Fruit fly (Drosophila melanogaster): Measurements from ENCODE around the gene glec.
A peak's percentile ranks its signal among the peaks of the same experiment; 100 is the strongest.

The glec gene

DNA sequence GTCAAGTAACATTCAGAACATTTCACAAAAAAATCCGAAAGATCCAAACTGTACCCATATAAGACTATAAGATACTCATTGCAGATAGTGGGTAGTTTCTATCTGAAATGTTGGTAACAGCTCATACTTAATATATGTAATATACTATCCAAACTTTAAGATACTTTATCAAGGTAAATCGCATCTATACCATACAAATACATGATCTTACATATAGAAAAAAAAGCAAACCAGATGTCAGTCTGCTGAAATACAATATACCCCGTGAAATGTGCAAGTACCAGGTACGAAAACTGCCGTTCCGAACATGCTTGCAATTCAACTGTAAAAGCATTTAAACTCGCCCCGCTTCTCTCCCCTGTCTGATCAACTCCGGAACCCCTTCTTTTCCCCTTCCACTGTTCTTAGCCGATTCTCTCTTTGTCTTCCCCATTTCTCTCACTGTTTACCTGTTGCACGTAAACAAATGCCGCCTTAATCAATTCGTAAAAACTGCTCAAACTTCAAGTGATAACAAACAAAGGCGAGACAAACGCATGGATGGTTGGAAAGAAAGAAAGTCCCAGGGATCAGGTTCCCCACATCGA lies 28.5 kb downstream of the glec start:
- no peak for TF ChIP-seq Myc (optimal IDR thresholded peaks at IDR 0.05)
- peak; percentile 1 for TF ChIP-seq Hnf4 (GFP tag; optimal IDR thresholded peaks at IDR 0.05)
- no peak for TF ChIP-seq jim (GFP tag; optimal IDR thresholded peaks at IDR 0.05)
- TF ChIP-seq N (GFP tag; optimal IDR thresholded peaks at IDR 0.05) = no peak
- no peak for TF ChIP-seq sage (GFP tag; optimal IDR thresholded peaks at IDR 0.05)
- peak; percentile 50 for TF ChIP-seq pan (optimal IDR thresholded peaks at IDR 0.05)
- TF ChIP-seq CrebA (GFP tag; optimal IDR thresholded peaks at IDR 0.05; ENCODE audit: borderline replicate concordance) = no peak
- peak; percentile 57 for TF ChIP-seq woc (GFP tag; optimal IDR thresholded peaks at IDR 0.05)
- peak in 1 of 2 experiments; percentile 51 for TF ChIP-seq foxo (GFP tag; optimal IDR thresholded peaks at IDR 0.05)
- no peak for TF ChIP-seq tai (GFP tag; optimal IDR thresholded peaks at IDR 0.05)
- no peak for TF ChIP-seq usp (GFP tag; optimal IDR thresholded peaks at IDR 0.05)
- peak; percentile 49 for TF ChIP-seq ey (GFP tag; optimal IDR thresholded peaks at IDR 0.05)
- no peak for TF ChIP-seq CG9705 (GFP tag; optimal IDR thresholded peaks at IDR 0.05)
- TF ChIP-seq HLH106 (tag; optimal IDR thresholded peaks at IDR 0.05) = peak; percentile 48
- no peak for TF ChIP-seq Abd-B (GFP tag; optimal IDR thresholded peaks at IDR 0.05)
- TF ChIP-seq fru (GFP tag; optimal IDR thresholded peaks at IDR 0.05) = peak; percentile 41
- peak; percentile 58 for TF ChIP-seq OdsH (GFP tag; optimal IDR thresholded peaks at IDR 0.05)
- TF ChIP-seq psq (GFP tag; optimal IDR thresholded peaks at IDR 0.05) = peak; percentile 56
- TF ChIP-seq rgr (GFP tag; optimal IDR thresholded peaks at IDR 0.05) = peak; percentile 54
- TF ChIP-seq Rel (GFP tag; optimal IDR thresholded peaks at IDR 0.05) = no peak
- TF ChIP-seq Rel (tag; optimal IDR thresholded peaks at IDR 0.05) = peak; percentile 37
- no peak for TF ChIP-seq sv (GFP tag; optimal IDR thresholded peaks at IDR 0.05)
- peak; percentile 23 for TF ChIP-seq Sp1 (GFP tag; optimal IDR thresholded peaks at IDR 0.05)
- TF ChIP-seq GATAd (GFP tag; optimal IDR thresholded peaks at IDR 0.05) = no peak
- TF ChIP-seq CG32264 (GFP tag; optimal IDR thresholded peaks at IDR 0.05) = no peak
- peak; percentile 71 for TF ChIP-seq h (GFP tag; optimal IDR thresholded peaks at IDR 0.05)
- no peak for TF ChIP-seq Vsx2 (GFP tag; optimal IDR thresholded peaks at IDR 0.05; ENCODE audit: partially characterized antibody)
- no peak for TF ChIP-seq Hr83 (GFP tag; optimal IDR thresholded peaks at IDR 0.05; ENCODE audit: poor library complexity, severe bottlenecking)
- TF ChIP-seq br (GFP tag; optimal IDR thresholded peaks at IDR 0.05) = peak; percentile 24
- peak; percentile 15 for TF ChIP-seq dmrt93B (GFP tag; optimal IDR thresholded peaks at IDR 0.05)

DNA sequence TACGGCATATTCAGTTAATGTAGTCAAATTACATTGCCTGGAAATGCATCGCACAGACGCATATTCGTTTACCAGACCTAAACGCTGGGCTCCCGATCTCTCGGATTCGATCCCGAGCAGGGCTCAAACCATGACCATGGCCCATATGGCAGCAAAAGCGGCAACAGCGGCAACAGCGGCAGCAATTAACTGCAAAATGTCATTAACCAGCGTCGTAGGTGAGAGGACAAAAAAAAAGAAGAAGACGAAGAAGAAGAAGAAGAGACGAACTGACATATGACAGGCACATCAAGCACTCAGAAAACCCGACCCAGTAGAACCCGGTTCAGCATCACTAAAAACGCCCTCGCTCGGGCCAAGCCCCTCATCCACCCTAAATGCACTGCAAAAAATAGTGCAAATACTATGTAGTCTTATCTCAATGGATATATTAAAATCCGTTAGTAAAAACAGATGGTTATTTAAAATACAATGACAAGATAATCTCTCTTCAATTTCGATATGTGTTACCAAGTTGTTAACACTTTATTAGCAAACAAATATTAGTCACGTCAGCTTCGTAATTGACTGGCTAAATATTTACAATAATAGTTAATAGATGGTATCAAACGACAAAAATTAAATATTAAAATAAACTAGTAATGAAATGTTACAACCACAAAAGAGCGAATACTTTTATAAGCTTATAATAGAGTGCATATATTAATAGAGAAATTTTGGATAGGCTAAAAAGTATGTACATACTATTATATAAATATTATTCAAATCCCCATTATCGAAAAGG lies 30.1 kb downstream of the glec start:
- TF ChIP-seq br (GFP tag; optimal IDR thresholded peaks at IDR 0.05) (no peak), h (GFP tag; optimal IDR thresholded peaks at IDR 0.05) (peak; percentile 0), Sp1 (GFP tag; optimal IDR thresholded peaks at IDR 0.05) (peak; percentile 1)

DNA sequence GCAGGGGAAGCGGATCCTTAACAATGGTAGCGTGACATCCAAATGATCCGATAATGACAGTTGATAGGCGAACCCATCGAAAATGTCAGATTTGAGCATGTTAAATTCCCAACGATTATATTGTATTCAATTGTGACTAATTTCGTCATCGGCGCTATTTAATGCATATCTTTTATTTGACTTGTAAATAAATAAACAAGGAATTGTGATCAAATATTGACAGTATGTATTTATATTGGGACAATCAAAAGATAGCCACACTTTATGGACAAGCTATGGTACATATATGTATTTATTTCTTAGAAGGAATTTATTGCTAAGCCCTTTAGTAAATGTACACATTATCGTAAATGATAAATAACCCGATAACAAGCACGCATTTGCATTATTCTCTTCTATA lies 30.9 kb downstream of the glec start:
- TF ChIP-seq Sp1 (GFP tag; optimal IDR thresholded peaks at IDR 0.05) = peak; percentile 16
- TF ChIP-seq jim (GFP tag; optimal IDR thresholded peaks at IDR 0.05) = no peak
- peak; percentile 3 for TF ChIP-seq tai (GFP tag; optimal IDR thresholded peaks at IDR 0.05)

DNA sequence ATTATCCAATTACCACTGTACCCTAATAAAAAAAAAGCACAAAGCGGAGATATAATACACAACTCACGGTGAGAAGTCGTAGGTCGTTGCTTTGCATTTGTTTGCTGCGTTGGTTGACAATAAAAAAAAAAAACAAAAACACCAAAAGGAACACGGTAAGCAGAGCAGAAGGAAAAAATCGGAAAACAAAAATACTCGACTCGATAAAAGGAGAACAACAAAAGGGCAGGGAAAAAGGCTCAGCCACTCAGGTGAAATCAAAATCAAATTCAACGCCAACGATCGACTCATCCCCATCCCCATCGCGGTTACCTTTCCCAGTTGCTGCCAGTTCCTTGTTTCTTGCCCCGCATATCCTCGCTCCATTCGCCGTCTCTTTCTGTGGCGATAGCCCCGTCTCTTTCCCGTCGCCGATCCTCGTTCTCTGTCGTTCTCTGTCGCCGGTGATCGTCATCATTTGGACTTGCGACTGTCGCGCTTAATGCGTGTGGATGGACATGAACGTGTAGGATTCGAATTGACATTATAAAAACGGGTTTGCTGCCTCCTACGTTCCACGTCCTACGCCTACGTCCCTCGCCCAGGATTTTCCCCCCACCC lies 31.6 kb downstream of the glec start:
- peak in 1 of 2 experiments; percentile 10 for TF ChIP-seq foxo (GFP tag; optimal IDR thresholded peaks at IDR 0.05)
- peak; percentile 24 for TF ChIP-seq dmrt93B (GFP tag; optimal IDR thresholded peaks at IDR 0.05)
- TF ChIP-seq psq (GFP tag; optimal IDR thresholded peaks at IDR 0.05) = peak; percentile 38
- TF ChIP-seq dl (GFP tag; optimal IDR thresholded peaks at IDR 0.05; ENCODE audit: insufficient read depth in 1 of 2, partially characterized antibody in 2 of 2) = no peak
- TF ChIP-seq Rel (GFP tag; optimal IDR thresholded peaks at IDR 0.05) = no peak
- TF ChIP-seq Rel (tag; optimal IDR thresholded peaks at IDR 0.05) = no peak
- peak; percentile 33 for TF ChIP-seq Dif (GFP tag; optimal IDR thresholded peaks at IDR 0.05; ENCODE audit: partially characterized antibody)
- peak; percentile 13 for TF ChIP-seq woc (GFP tag; optimal IDR thresholded peaks at IDR 0.05)

Data from whole organism, wandering third instar larva.